Worm (Caenorhabditis elegans) whole organism, L4 larva: ENCODE results near the gene F55G1.6.

Experiments
- arid-1 ChIP-seq: fragments of 200-800 bp; sonication (Bioruptor generic); conservative IDR thresholded peaks from 2 replicates; pipeline ENCODE4 v1.3.6; 2022; ENCODE audit warnings: missing genetic modification reagents, missing genetic modification characterization, missing compliant biosample characterization
- ceh-28 ChIP-seq: fragments of 150-350 bp; optimal IDR thresholded peaks from 2 replicates; lab custom pipeline; 2014; ENCODE audit warnings: missing biosample characterization, missing genetic modification reagents, missing genetic modification characterization
- ceh-32 ChIP-seq: sonication (generic microtip); optimal IDR thresholded peaks from 2 replicates; lab custom pipeline; 2016; ENCODE audit warnings: mild to moderate bottlenecking, missing genetic modification characterization, missing compliant biosample characterization; ENCODE audit not compliant: poor library complexity
- ceh-44 ChIP-seq: fragments of 200-800 bp; sonication (Bioruptor generic); IDR thresholded peaks from 2 replicates; pipeline ENCODE4 v1.3.6; 2022; ENCODE audit warnings: missing genetic modification reagents, missing genetic modification characterization, missing compliant biosample characterization
- ceh-62 ChIP-seq: sonication (generic microtip); optimal IDR thresholded peaks from 2 replicates; lab custom pipeline; 2017; ENCODE audit warnings: missing biosample characterization, missing genetic modification characterization
- ces-1 ChIP-seq: fragments of 150-350 bp; sonication (generic microtip); optimal IDR thresholded peaks from 4 replicates; lab custom pipeline; 2014; ENCODE audit warnings: missing biosample characterization, missing genetic modification reagents, missing genetic modification characterization
- ctbp-1 ChIP-seq: fragments of 200-800 bp; sonication (Bioruptor generic); IDR thresholded peaks from 2 replicates; pipeline ENCODE4 v1.3.6; 2022; ENCODE audit warnings: missing genetic modification reagents, missing genetic modification characterization, missing compliant biosample characterization
- daf-16 ChIP-seq, 3 experiments: sonication (generic microtip); optimal IDR thresholded peaks; 2 replicates each; lab custom pipeline; 2016 to 2017; ENCODE audit warnings: missing genetic modification characterization in 3 of 3, missing genetic modification reagents in 3 of 3, mild to moderate bottlenecking in 2 of 3, missing compliant biosample characterization in 2 of 3, missing biosample characterization in 1 of 3, moderate library complexity in 1 of 3
- dmd-9 ChIP-seq: fragments of 200-800 bp; sonication (Bioruptor generic); IDR thresholded peaks from 2 replicates; pipeline ENCODE4 v1.3.6; 2022; ENCODE audit warnings: missing genetic modification reagents, missing genetic modification characterization, missing compliant biosample characterization
- hlh-11 ChIP-seq: fragments of 200-800 bp; sonication (Bioruptor generic); optimal IDR thresholded peaks from 2 replicates; lab custom pipeline; 2018; ENCODE audit warnings: mild to moderate bottlenecking, missing genetic modification characterization, missing compliant biosample characterization
- lim-7 ChIP-seq: fragments of 200-800 bp; sonication (Bioruptor generic); IDR thresholded peaks from 2 replicates; pipeline ENCODE4 v1.3.6; 2022; ENCODE audit warnings: missing genetic modification characterization, missing compliant biosample characterization
- lin-15B ChIP-seq: fragments of 150-350 bp; sonication (generic microtip); optimal IDR thresholded peaks from 3 replicates; lab custom pipeline; 2014; ENCODE audit warnings: missing biosample characterization, missing genetic modification characterization
- lin-29 ChIP-seq: fragments of 200-800 bp; sonication (Bioruptor generic); IDR thresholded peaks from 2 replicates; pipeline ENCODE4 v1.3.6; 2022; ENCODE audit warnings: missing genetic modification reagents, missing genetic modification characterization, missing compliant biosample characterization
- lin-39 ChIP-seq: fragments of 150-350 bp; optimal IDR thresholded peaks from 2 replicates; lab custom pipeline; 2014; ENCODE audit warnings: missing biosample characterization, missing genetic modification reagents, missing genetic modification characterization
- lir-3 ChIP-seq: sonication (generic microtip); optimal IDR thresholded peaks from 2 replicates; lab custom pipeline; 2016; ENCODE audit warnings: mild to moderate bottlenecking, missing genetic modification characterization, missing compliant biosample characterization
- lsy-2 ChIP-seq, 2 experiments: fragments of 150-350 bp in 1 of 2; sonication (generic microtip) in 1 of 2; optimal IDR thresholded peaks; 2 replicates each; lab custom pipeline; 2014 to 2017; ENCODE audit warnings: missing biosample characterization in 2 of 2, missing genetic modification characterization in 2 of 2
- madf-5 ChIP-seq, 2 experiments: fragments of 200-800 bp; sonication (Bioruptor generic); IDR thresholded peaks; 2 replicates each; pipeline ENCODE4 v1.3.6; 2022; ENCODE audit warnings: missing compliant biosample characterization in 2 of 2, missing genetic modification characterization in 2 of 2
- mes-2 ChIP-seq: sonication (generic microtip); optimal IDR thresholded peaks from 2 replicates; lab custom pipeline; 2016; ENCODE audit warnings: missing genotype, mild to moderate bottlenecking, missing genetic modification characterization, missing compliant biosample characterization; ENCODE audit not compliant: poor library complexity, severe bottlenecking
- mxl-2 ChIP-seq: fragments of 200-800 bp; sonication (Bioruptor generic); conservative IDR thresholded peaks from 2 replicates; pipeline ENCODE4 v1.3.6; 2022; ENCODE audit warnings: missing genetic modification reagents, missing genetic modification characterization, missing compliant biosample characterization
- mxl-3 ChIP-seq: fragments of 200-800 bp; sonication (Bioruptor generic); optimal IDR thresholded peaks from 2 replicates; lab custom pipeline; 2018; ENCODE audit warnings: mild to moderate bottlenecking, missing genetic modification characterization, missing compliant biosample characterization
- nhr-102 ChIP-seq: sonication (generic microtip); optimal IDR thresholded peaks from 2 replicates; lab custom pipeline; 2016; ENCODE audit warnings: mild to moderate bottlenecking, missing genetic modification characterization, moderate library complexity, missing compliant biosample characterization
- nhr-25 ChIP-seq: sonication (generic microtip); optimal IDR thresholded peaks from 2 replicates; lab custom pipeline; 2017; ENCODE audit warnings: missing genetic modification characterization, mild to moderate bottlenecking, missing compliant biosample characterization, antibody characterized with exemption, moderate library complexity, borderline replicate concordance; ENCODE audit not compliant: insufficient read depth
- nhr-42 ChIP-seq: fragments of 200-800 bp; sonication (Bioruptor generic); IDR thresholded peaks from 2 replicates; pipeline ENCODE4 v1.3.6; 2022; ENCODE audit warnings: missing genetic modification characterization, missing compliant biosample characterization
- pha-4 ChIP-seq, 2 experiments: fragments of 150-350 bp in 1 of 2; fragments of 200-800 bp in 1 of 2; sonication (Bioruptor generic) in 1 of 2; IDR thresholded peaks in 1 of 2; optimal IDR thresholded peaks in 1 of 2; 2 replicates each; pipeline versions ENCODE4 v1.3.6 to Lab custom; 2014 to 2022; ENCODE audit warnings: missing genetic modification characterization in 2 of 2, missing genetic modification reagents in 2 of 2, missing biosample characterization in 1 of 2, missing compliant biosample characterization in 1 of 2
- rbr-2 ChIP-seq: sonication (generic microtip); optimal IDR thresholded peaks from 2 replicates; lab custom pipeline; 2016; ENCODE audit warnings: missing genotype, missing genetic modification characterization, missing compliant biosample characterization
- spr-1 ChIP-seq: sonication (generic microtip); optimal IDR thresholded peaks from 2 replicates; lab custom pipeline; 2016; ENCODE audit warnings: mild to moderate bottlenecking, missing genetic modification characterization, missing compliant biosample characterization
- unc-62 ChIP-seq, 3 experiments: fragments of 150-350 bp in 1 of 3; sonication (generic microtip); optimal IDR thresholded peaks in 2 of 3; peaks in 1 of 3; 1 replicate in 1 of 3; 2 replicates in 2 of 3; lab custom pipeline; 2014 to 2017; ENCODE audit warnings: missing biosample characterization in 3 of 3, missing genetic modification characterization in 3 of 3, missing genetic modification reagents in 3 of 3, missing genotype in 1 of 3
- vab-7 ChIP-seq: fragments of 200-800 bp; sonication (Bioruptor generic); IDR thresholded peaks from 2 replicates; pipeline ENCODE4 v1.3.6; 2022; ENCODE audit warnings: missing genetic modification reagents, missing genetic modification characterization, missing compliant biosample characterization
- zag-1 ChIP-seq: fragments of 150-350 bp; optimal IDR thresholded peaks from 2 replicates; lab custom pipeline; 2014; ENCODE audit warnings: missing biosample characterization, missing genetic modification characterization

The F55G1.6 gene

DNA sequence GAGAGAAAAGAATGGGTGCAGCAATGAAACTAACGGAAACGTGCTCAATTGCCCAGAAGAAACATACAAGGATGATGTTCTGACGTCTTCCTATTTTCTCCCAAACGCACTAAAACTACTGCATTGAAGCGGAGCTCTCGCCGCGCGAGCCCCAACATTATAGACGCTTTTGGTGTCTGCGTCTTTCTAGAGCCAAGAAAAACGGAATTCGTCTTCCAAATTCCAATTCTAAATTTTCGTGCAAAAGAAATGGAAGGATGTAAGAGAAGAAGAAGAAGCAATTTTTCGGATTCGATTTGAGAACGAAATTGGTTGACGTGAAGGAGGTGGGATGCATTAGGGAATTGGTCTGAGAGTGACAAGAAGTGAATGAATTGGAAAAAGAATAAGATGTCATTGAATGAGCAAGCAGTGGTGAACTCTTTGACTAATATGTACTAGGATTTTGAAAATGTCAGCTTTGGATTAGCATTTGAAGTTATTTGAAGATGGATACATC is 19.6 kb upstream of the F55G1.6 start:
- TF ChIP-seq ces-1 = peak; percentile 3
- peak in 1 of 2 experiments; percentile 93 for TF ChIP-seq unc-62 (GFP tag; optimal IDR thresholded peaks at IDR 0.05 in 1 of 2; lab: Kevin White, UChicago)
- TF ChIP-seq unc-62 (tag; optimal IDR thresholded peaks at IDR 0.05; lab: Kevin White, UChicago) = no peak
- no peak for TF ChIP-seq nhr-102 (tag; lab: Kevin White, UChicago)
- TF ChIP-seq ctbp-1 (GFP tag; lab: Robert Waterston, UW) = 0 out of 2 replicates have a peak, but pooled peaks have one; percentile 12

DNA sequence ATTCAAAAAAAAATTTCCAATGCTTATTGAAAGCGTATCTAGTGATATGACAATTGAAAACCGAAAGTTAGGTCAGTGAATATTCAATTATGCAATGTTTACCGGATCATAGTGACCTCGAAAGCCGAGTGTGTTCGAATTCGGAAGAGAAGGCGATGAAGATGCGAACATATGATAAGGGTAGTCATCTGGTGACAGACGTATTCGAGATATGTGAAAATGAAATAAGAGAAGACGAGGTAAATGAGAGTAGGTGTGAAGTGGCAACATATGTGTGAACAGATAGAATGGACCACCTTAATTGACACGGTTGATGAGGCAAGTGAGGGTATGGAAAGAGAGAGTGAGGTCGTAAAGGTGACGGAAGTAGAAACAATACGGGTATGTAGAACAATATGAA is 18.4 kb upstream of the F55G1.6 start:
- TF ChIP-seq unc-62 (GFP tag; optimal IDR thresholded peaks at IDR 0.05 in 1 of 2; lab: Kevin White, UChicago) (peak in 1 of 2 experiments; percentile 92), unc-62 (tag; optimal IDR thresholded peaks at IDR 0.05; lab: Kevin White, UChicago) (no peak), rbr-2 (tag; lab: Kevin White, UChicago) (no peak)

DNA sequence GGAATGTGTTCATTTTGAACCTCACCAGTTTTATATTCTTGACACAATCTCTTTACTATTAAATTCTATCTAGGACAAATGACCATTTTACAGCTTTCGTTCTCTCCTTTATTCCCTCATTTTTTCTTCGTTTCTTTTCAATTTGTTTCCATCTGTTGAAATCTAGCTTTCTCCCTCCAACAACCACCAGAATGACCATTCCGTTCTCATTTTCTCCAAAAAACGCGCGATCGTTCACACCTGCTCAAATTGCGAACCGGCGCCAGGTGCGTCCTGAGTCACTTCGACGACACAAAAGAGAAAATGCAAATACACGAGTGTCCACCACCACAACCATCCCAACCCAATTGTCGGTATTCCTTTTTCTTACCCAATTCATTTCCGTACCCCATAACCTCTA is 17.1 kb upstream of the F55G1.6 start, which contains the start of gene F13B6.1:
Gene F13B6.1 (plus strand): TSS at position 301 of the 400 bp plus-strand sequence.
- TF ChIP-seq ceh-32 (no peak), rbr-2 (tag; lab: Kevin White, UChicago) (no peak), spr-1 (tag; lab: Kevin White, UChicago) (no peak), lin-15B (tag; lab: Kevin White, UChicago) (no peak), ceh-28 (tag; lab: Kevin White, UChicago) (no peak), mxl-3 (GFP tag; lab: Kevin White, UChicago) (no peak), lin-29 (GFP tag; lab: Robert Waterston, UW) (no peak), mes-2 (tag; lab: Kevin White, UChicago) (no peak), daf-16 (GFP tag; optimal IDR thresholded peaks at IDR 0.05; lab: Kevin White, UChicago) (no peak), daf-16 (tag; optimal IDR thresholded peaks at IDR 0.05; lab: Kevin White, UChicago) (no peak), arid-1 (no peak), lin-39 (no peak)

DNA sequence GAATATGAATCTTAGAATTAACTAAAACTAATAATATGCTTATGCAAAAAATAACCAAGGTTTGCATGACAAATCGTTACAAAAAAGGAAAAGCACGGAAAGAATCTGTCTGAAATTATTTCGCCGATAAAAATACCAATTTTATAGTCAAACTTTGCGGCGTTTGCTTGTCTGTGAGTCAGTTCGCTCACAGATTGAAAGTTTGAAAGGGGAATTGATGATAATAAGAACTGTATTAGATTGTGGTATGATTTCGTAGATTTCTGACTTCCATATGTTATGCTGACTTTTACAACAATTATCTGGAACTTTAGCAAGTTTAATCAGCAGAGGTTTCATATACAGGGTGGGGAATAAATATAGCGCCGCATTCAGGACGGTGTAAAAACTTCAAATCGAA is 13.1 kb upstream of the F55G1.6 start, which contains the start of gene F13B6.2:
Gene F13B6.2 (minus strand): TSS at position 101 of the 400 bp plus-strand sequence.
- TF ChIP-seq nhr-25 (tag; lab: Kevin White, UChicago) (no peak), pha-4 (GFP tag; IDR thresholded peaks at IDR 0.05; lab: Robert Waterston, UW) (no peak), pha-4 (tag; optimal IDR thresholded peaks at IDR 0.05; lab: Kevin White, UChicago) (no peak), spr-1 (tag; lab: Kevin White, UChicago) (no peak), hlh-11 (no peak), rbr-2 (tag; lab: Kevin White, UChicago) (no peak), mxl-2 (GFP tag; lab: Robert Waterston, UW) (no peak), lim-7 (GFP tag; lab: Robert Waterston, UW) (no peak), lsy-2 (tag; optimal IDR thresholded peaks at IDR 0.05; lab: Kevin White, UChicago) (no peak), madf-5 (GFP tag; IDR thresholded peaks at IDR 0.05; lab: Robert Waterston, UW) (no peak), mes-2 (tag; lab: Kevin White, UChicago) (no peak), zag-1 (tag; lab: Kevin White, UChicago) (no peak), lin-39 (no peak), dmd-9 (GFP tag; lab: Robert Waterston, UW) (no peak), nhr-42 (GFP tag; lab: Robert Waterston, UW) (no peak), ceh-62 (tag; lab: Kevin White, UChicago) (no peak), lir-3 (tag; lab: Kevin White, UChicago) (no peak), ceh-44 (GFP tag; lab: Robert Waterston, UW) (no peak), vab-7 (GFP tag; lab: Robert Waterston, UW) (no peak), mxl-3 (GFP tag; lab: Kevin White, UChicago) (no peak)
- TF ChIP-seq, all 104 proteins: peak for 0
